Worm (Caenorhabditis elegans) whole organism, young adult: Measurements from ENCODE around the gene ZK1307.7.

ENCODE experiments used
- B0336.3 ChIP-seq: fragments of 200-800 bp; sonication (Bioruptor generic); IDR thresholded peaks from 2 replicates; pipeline ENCODE4 v1.3.6; 2022; ENCODE audit warnings: missing genetic modification characterization, missing compliant biosample characterization
- F23B12.7 ChIP-seq: sonication (generic microtip); optimal IDR thresholded peaks from 2 replicates; lab custom pipeline; 2017; ENCODE audit warnings: missing genetic modification characterization, mild to moderate bottlenecking, missing compliant biosample characterization, antibody characterized with exemption, moderate library complexity; ENCODE audit not compliant: insufficient read depth
- F33H1.4 ChIP-seq: fragments of 200-800 bp; sonication (Bioruptor generic); IDR thresholded peaks from 2 replicates; pipeline ENCODE4 v1.3.6; 2022; ENCODE audit warnings: missing genetic modification reagents, missing genetic modification characterization, missing compliant biosample characterization
- F49E8.2 ChIP-seq: sonication (generic microtip); optimal IDR thresholded peaks from 3 replicates; lab custom pipeline; 2017; ENCODE audit warnings: missing genetic modification characterization, mild to moderate bottlenecking, missing compliant biosample characterization, antibody characterized with exemption, moderate library complexity; ENCODE audit not compliant: insufficient read depth
- attf-3 ChIP-seq: fragments of 200-800 bp; sonication (Bioruptor generic); conservative IDR thresholded peaks from 2 replicates; pipeline ENCODE4 v1.3.6; 2022; ENCODE audit warnings: missing genetic modification reagents, missing genetic modification characterization, missing compliant biosample characterization
- cebp-2 ChIP-seq: fragments of 200-800 bp; sonication (Bioruptor generic); IDR thresholded peaks from 2 replicates; pipeline ENCODE4 v1.3.6; 2022; ENCODE audit warnings: missing genetic modification characterization, missing compliant biosample characterization
- ceh-40 ChIP-seq: fragments of 200-800 bp; sonication (Bioruptor generic); IDR thresholded peaks from 2 replicates; pipeline ENCODE4 v1.3.6; 2022; ENCODE audit warnings: missing genetic modification characterization, missing compliant biosample characterization
- dpl-1 ChIP-seq: fragments of 150-350 bp; optimal IDR thresholded peaks from 2 replicates; lab custom pipeline; 2014; ENCODE audit warnings: missing biosample characterization, missing genetic modification reagents, missing genetic modification characterization
- him-1 ChIP-seq: sonication (generic microtip); optimal IDR thresholded peaks from 2 replicates; lab custom pipeline; 2016; ENCODE audit warnings: missing genotype, missing genetic modification reagents, missing genetic modification characterization, missing compliant biosample characterization
- lin-54 ChIP-seq: fragments of 200-800 bp; sonication (Bioruptor generic); optimal IDR thresholded peaks from 2 replicates; lab custom pipeline; 2018; ENCODE audit warnings: mild to moderate bottlenecking, missing genetic modification characterization, missing compliant biosample characterization
- lsl-1 ChIP-seq: fragments of 200-800 bp; sonication (Bioruptor generic); optimal IDR thresholded peaks from 2 replicates; lab custom pipeline; 2018; ENCODE audit warnings: mild to moderate bottlenecking, missing genetic modification characterization, moderate library complexity, missing compliant biosample characterization
- madf-8 ChIP-seq: fragments of 200-800 bp; sonication (Bioruptor generic); conservative IDR thresholded peaks from 2 replicates; pipeline ENCODE4 v1.3.6; 2022; ENCODE audit warnings: missing genetic modification reagents, missing genetic modification characterization, missing compliant biosample characterization
- pha-4 ChIP-seq: fragments of 150-350 bp; sonication (generic microtip); optimal IDR thresholded peaks from 2 replicates; lab custom pipeline; 2014; ENCODE audit warnings: missing biosample characterization, missing genetic modification reagents, missing genetic modification characterization
- snpc-1.3 ChIP-seq: sonication (generic microtip); optimal IDR thresholded peaks from 2 replicates; lab custom pipeline; 2017; ENCODE audit warnings: missing genetic modification characterization, mild to moderate bottlenecking, missing compliant biosample characterization, antibody characterized with exemption, moderate library complexity, missing genotype, missing genetic modification reagents; ENCODE audit not compliant: insufficient read depth

- no peak for TF ChIP-seq him-1 (tag; lab: Kevin White, UChicago)
- no peak for TF ChIP-seq lin-54 (GFP tag; lab: Kevin White, UChicago)
- TF ChIP-seq ceh-40 = no peak
- TF ChIP-seq F33H1.4 (GFP tag; lab: Robert Waterston, UW) = no peak
- no peak for TF ChIP-seq lsl-1 (GFP tag; lab: Kevin White, UChicago)
- no peak for TF ChIP-seq dpl-1 (GFP tag; lab: Kevin White, UChicago)
- TF ChIP-seq snpc-1.3 (tag; lab: Kevin White, UChicago) = no peak
- no peak for TF ChIP-seq cebp-2 (GFP tag; lab: Robert Waterston, UW)
- no peak for TF ChIP-seq B0336.3 (GFP tag; lab: Robert Waterston, UW)
- TF ChIP-seq F49E8.2 = no peak
- TF ChIP-seq pha-4 (tag; lab: Kevin White, UChicago) = no peak
- no peak for TF ChIP-seq attf-3 (GFP tag; lab: Robert Waterston, UW)
- no peak for TF ChIP-seq madf-8 (GFP tag; lab: Robert Waterston, UW)
- TF ChIP-seq F23B12.7 (tag; lab: Kevin White, UChicago) = no peak
These were observed 33.8 kb upstream of the ZK1307.7 start for ce11 chrII:9602566-9602965.
